Fruit fly (Drosophila melanogaster): ENCODE data around the gene Hsp23.

DNA sequence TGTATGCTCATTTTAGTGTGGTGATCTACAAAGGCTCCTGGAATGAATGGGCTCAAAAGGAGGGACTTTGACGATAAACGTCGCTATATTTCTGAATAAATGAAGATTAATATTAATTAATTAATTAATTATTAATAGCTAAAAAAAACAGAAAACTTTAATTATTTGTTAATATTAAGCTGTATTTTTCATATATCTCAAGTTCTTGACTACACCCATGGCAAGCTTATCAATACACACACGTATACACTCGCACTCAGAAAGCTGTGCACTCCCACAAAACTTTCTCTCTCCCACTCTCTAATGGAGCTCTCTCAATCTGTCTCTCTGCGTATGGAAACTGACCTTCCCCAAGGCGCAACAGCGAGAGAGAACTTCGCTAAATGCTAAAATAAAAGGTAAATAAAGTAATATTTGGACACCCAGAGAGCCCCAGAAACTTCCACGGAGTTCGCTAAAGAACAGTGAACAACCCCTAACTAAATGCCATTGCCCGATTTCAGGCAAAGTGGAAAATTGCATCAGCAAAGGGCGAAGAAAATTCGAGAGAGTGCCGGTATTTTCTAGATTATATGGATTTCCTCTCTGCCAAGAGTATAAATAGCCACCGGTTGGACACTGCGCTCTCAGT lies 8.2 kb upstream of the Hsp23 start:
- peak; percentile 52 for TF ChIP-seq CG5180 (GFP tag; optimal IDR thresholded peaks at IDR 0.05)
- TF ChIP-seq Abd-B (GFP tag; optimal IDR thresholded peaks at IDR 0.05) = no peak
- TF ChIP-seq pnt (GFP tag; optimal IDR thresholded peaks at IDR 0.05) = no peak

Measured in whole organism, embryonic.